Fruit fly (Drosophila melanogaster): ENCODE results near the gene Xrcc2.

The Xrcc2 gene

DNA sequence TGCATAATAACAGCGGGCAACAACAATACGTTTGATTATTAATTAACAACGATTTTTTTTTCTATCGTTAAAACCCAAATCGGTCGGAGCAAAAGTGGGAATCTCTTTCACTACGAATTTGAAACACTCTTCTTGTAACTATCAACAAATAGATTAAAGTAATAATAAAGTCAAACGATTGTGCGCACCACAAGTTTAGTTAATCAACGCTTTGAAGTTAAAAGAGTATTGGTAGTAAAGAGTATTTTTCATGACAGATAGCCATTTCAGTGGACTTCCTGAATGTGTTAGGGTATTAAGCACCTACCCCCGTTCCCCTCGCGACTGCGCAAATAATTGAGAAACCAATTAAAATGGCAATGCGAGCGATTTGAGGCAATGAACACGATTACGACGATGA lies 46.9 kb downstream of the Xrcc2 start (continued):
- TF ChIP-seq CoRest (tag; optimal IDR thresholded peaks at IDR 0.05) (peak; percentile 87), lola (GFP tag; optimal IDR thresholded peaks at IDR 0.05) (peak in 1 of 3 experiments; percentile 34), CG7963 (GFP tag; IDR thresholded peaks at IDR 0.05; ENCODE audit: partially characterized antibody) (no peak), disco-r (GFP tag; optimal IDR thresholded peaks at IDR 0.05) (peak; percentile 62), nom (GFP tag; optimal IDR thresholded peaks at IDR 0.05) (no peak), schlank (tag; optimal IDR thresholded peaks at IDR 0.05) (peak; percentile 60), fru (optimal IDR thresholded peaks at IDR 0.05) (no peak), CG12769 (tag; optimal IDR thresholded peaks at IDR 0.05) (peak; percentile 87), caup (GFP tag; optimal IDR thresholded peaks at IDR 0.05; ENCODE audit: severe bottlenecking) (peak; percentile 68), fu2 (GFP tag; optimal IDR thresholded peaks at IDR 0.05) (peak; percentile 56), CrebB (tag; optimal IDR thresholded peaks at IDR 0.05) (peak; percentile 53), Blimp-1 (GFP tag; optimal IDR thresholded peaks at IDR 0.05) (peak; percentile 52), oc (tag; optimal IDR thresholded peaks at IDR 0.05) (peak; percentile 72), CG9876 (GFP tag; optimal IDR thresholded peaks at IDR 0.05) (peak; percentile 36), CG14860 (GFP tag; IDR thresholded peaks at IDR 0.05; ENCODE audit: partially characterized antibody) (no peak), run (tag; optimal IDR thresholded peaks at IDR 0.05) (peak; percentile 53), CG5953 (GFP tag; IDR thresholded peaks at IDR 0.05) (peak; percentile 81), gsb (GFP tag; IDR thresholded peaks at IDR 0.05) (peak; percentile 89), Asciz (GFP tag; optimal IDR thresholded peaks at IDR 0.05) (peak; percentile 34), nau (GFP tag; optimal IDR thresholded peaks at IDR 0.05) (peak; percentile 24), CG15601 (tag; optimal IDR thresholded peaks at IDR 0.05) (peak; percentile 33), vfl (GFP tag; optimal IDR thresholded peaks at IDR 0.05) (peak; percentile 63), CG11695 (GFP tag; IDR thresholded peaks at IDR 0.05) (peak; percentile 85), CG4730 (GFP tag; IDR thresholded peaks at IDR 0.05) (peak; percentile 85), pfk (GFP tag; optimal IDR thresholded peaks at IDR 0.05) (no peak), CG34224 (GFP tag; IDR thresholded peaks at IDR 0.05; ENCODE audit: partially characterized antibody) (no peak), CG17612 (GFP tag; IDR thresholded peaks at IDR 0.05) (peak; percentile 34), HLH54F (GFP tag; optimal IDR thresholded peaks at IDR 0.05) (peak; percentile 77), Fer2 (tag; optimal IDR thresholded peaks at IDR 0.05) (peak; percentile 61), CG4820 (GFP tag; optimal IDR thresholded peaks at IDR 0.05) (peak; percentile 55), gro (GFP tag; optimal IDR thresholded peaks at IDR 0.05) (peak; percentile 76), pho (GFP tag; optimal IDR thresholded peaks at IDR 0.05) (peak; percentile 67), exex (tag; optimal IDR thresholded peaks at IDR 0.05) (peak; percentile 25), CG17359 (tag; optimal IDR thresholded peaks at IDR 0.05) (peak; percentile 74), Aef1 (GFP tag; IDR thresholded peaks at IDR 0.05) (peak; percentile 91), CG10959 (GFP tag; IDR thresholded peaks at IDR 0.05) (peak; percentile 56), stc (GFP tag; IDR thresholded peaks at IDR 0.05) (peak; percentile 84), CG18764 (GFP tag; optimal IDR thresholded peaks at IDR 0.05) (peak; percentile 47), CG2875 (GFP tag; optimal IDR thresholded peaks at IDR 0.05) (peak; percentile 21), Myb (GFP tag; optimal IDR thresholded peaks at IDR 0.05) (peak; percentile 57), tna (GFP tag; IDR thresholded peaks at IDR 0.05; ENCODE audit: partially characterized antibody) (no peak), Atf3 (GFP tag; optimal IDR thresholded peaks at IDR 0.05) (peak; percentile 52), z (GFP tag; IDR thresholded peaks at IDR 0.05) (no peak), toy (GFP tag; IDR thresholded peaks at IDR 0.05) (0 out of 2 replicates have a peak, but pooled peaks have one; percentile 40), lbe (GFP tag; optimal IDR thresholded peaks at IDR 0.05) (peak; percentile 52), CG6689 (GFP tag; IDR thresholded peaks at IDR 0.05) (peak; percentile 86), MESR4 (GFP tag; optimal IDR thresholded peaks at IDR 0.05) (no peak), Kr (GFP tag; optimal IDR thresholded peaks at IDR 0.05) (no peak), CG14965 (GFP tag; optimal IDR thresholded peaks at IDR 0.05; ENCODE audit: borderline replicate concordance) (peak; percentile 0), CG9727 (GFP tag; optimal IDR thresholded peaks at IDR 0.05) (peak; percentile 68)

All from whole organism, embryonic.